Worm (Caenorhabditis elegans) whole organism, late embryonic: ENCODE measurements around the gene fbxl-5.

Experiments used
- C38D4.7 ChIP-seq: fragments of 200-800 bp; sonication (Bioruptor generic); optimal IDR thresholded peaks from 2 replicates; lab custom pipeline; 2018; ENCODE audit warnings: mild to moderate bottlenecking, missing genetic modification characterization, moderate library complexity, missing compliant biosample characterization
- ceh-18 ChIP-seq: sonication (generic microtip); optimal IDR thresholded peaks from 2 replicates; lab custom pipeline; 2016; ENCODE audit warnings: missing genetic modification characterization, missing compliant biosample characterization
- ets-4 ChIP-seq: sonication (generic microtip); optimal IDR thresholded peaks from 2 replicates; lab custom pipeline; 2016; ENCODE audit warnings: missing genetic modification characterization, missing compliant biosample characterization
- hlh-6 ChIP-seq: sonication (generic microtip); optimal IDR thresholded peaks from 2 replicates; lab custom pipeline; 2016; ENCODE audit warnings: missing genotype, missing genetic modification characterization, missing compliant biosample characterization
- hlh-8 ChIP-seq: sonication (generic microtip); optimal IDR thresholded peaks from 2 replicates; lab custom pipeline; 2016; ENCODE audit warnings: missing genotype, missing genetic modification characterization, missing compliant biosample characterization
- lin-11 ChIP-seq: fragments of 200-800 bp; sonication (Bioruptor generic); optimal IDR thresholded peaks from 2 replicates; lab custom pipeline; 2018; ENCODE audit warnings: mild to moderate bottlenecking, missing genetic modification characterization, missing compliant biosample characterization
- nfya-1 ChIP-seq: sonication (generic microtip); optimal IDR thresholded peaks from 2 replicates; lab custom pipeline; 2017; ENCODE audit warnings: missing genetic modification characterization, mild to moderate bottlenecking, missing compliant biosample characterization, antibody characterized with exemption, moderate library complexity
- nhr-11 ChIP-seq: fragments of 150-350 bp; optimal IDR thresholded peaks from 2 replicates; lab custom pipeline; 2014; ENCODE audit warnings: missing biosample characterization, missing genetic modification characterization
- pag-3 ChIP-seq: sonication (generic microtip); optimal IDR thresholded peaks from 2 replicates; lab custom pipeline; 2016; ENCODE audit warnings: missing compliant biosample characterization, missing genetic modification characterization, borderline replicate concordance
- pha-4 ChIP-seq: fragments of 150-350 bp; optimal IDR thresholded peaks from 2 replicates; lab custom pipeline; 2018; ENCODE audit warnings: missing biosample characterization, missing genetic modification reagents, missing genetic modification characterization
- unc-42 ChIP-seq: sonication (generic microtip); optimal IDR thresholded peaks from 2 replicates; lab custom pipeline; 2016; ENCODE audit warnings: missing genotype, missing genetic modification characterization, missing compliant biosample characterization

DNA sequence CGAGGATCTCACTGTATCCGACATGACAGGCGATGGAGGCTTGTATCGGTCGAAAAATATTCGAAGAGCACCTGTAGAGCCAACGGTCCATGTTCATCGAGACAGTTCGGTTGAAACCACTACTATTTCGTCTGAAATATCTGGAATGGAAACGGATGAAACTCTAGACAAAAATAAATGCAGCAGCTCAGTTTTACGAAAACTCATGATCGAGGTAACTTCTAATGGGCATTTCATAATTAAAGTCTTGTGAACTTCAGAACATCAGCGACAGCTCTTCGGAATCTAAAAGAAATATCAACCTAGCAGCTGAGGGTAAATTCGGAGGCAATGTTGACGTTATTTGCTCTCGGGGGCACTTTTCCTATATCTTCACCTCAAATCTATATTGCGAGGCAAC, 32.5 kb downstream of the fbxl-5 start:
- TF ChIP-seq hlh-6 (tag; lab: Kevin White, UChicago) (no peak), nfya-1 (tag; lab: Kevin White, UChicago) (no peak), lin-11 (tag; lab: Kevin White, UChicago) (no peak), nhr-11 (no peak), pha-4 (tag; lab: Kevin White, UChicago) (no peak), hlh-8 (no peak), ceh-18 (no peak), unc-42 (tag; lab: Kevin White, UChicago) (no peak), ets-4 (no peak), C38D4.7 (GFP tag; lab: Kevin White, UChicago) (no peak), pag-3 (tag; lab: Kevin White, UChicago) (no peak)
